Worm (Caenorhabditis elegans) whole organism, midembryonic: ENCODE results near the gene daao-1.

Experiments used
- cog-1 ChIP-seq: sonication (generic microtip); optimal IDR thresholded peaks from 2 replicates; lab custom pipeline; 2016; ENCODE audit warnings: missing genetic modification characterization, missing compliant biosample characterization
- flt-1 ChIP-seq: fragments of 200-800 bp; sonication (Bioruptor generic); IDR thresholded peaks from 2 replicates; pipeline ENCODE4 v1.3.6; 2022; ENCODE audit warnings: missing genetic modification characterization, missing compliant biosample characterization

- TF ChIP-seq cog-1 (tag; lab: Kevin White, UChicago) (peak; percentile 43), flt-1 (GFP tag; lab: Robert Waterston, UW) (peak; percentile 49; the same call in 1 of the 2 replicates)
These were observed 11.8 kb upstream of the daao-1 start for ce11 chrIV:2601988-2602861.
